Worm (Caenorhabditis elegans) whole organism, L2 larva: ENCODE measurements around the gene ssp-35.

ENCODE experiments used
- C34F6.9 ChIP-seq: fragments of 150-350 bp; optimal IDR thresholded peaks from 2 replicates; lab custom pipeline; 2014; ENCODE audit warnings: missing biosample characterization, missing genetic modification characterization
- F13H6.1 ChIP-seq: sonication (generic microtip); optimal IDR thresholded peaks from 2 replicates; lab custom pipeline; 2016; ENCODE audit warnings: missing genetic modification characterization, missing compliant biosample characterization
- alr-1 ChIP-seq: fragments of 150-350 bp; optimal IDR thresholded peaks from 2 replicates; lab custom pipeline; 2014; ENCODE audit warnings: missing biosample characterization, missing genetic modification characterization
- aly-2 ChIP-seq: fragments of 150-350 bp; optimal IDR thresholded peaks from 2 replicates; lab custom pipeline; 2014; ENCODE audit warnings: missing biosample characterization, missing genetic modification characterization
- lsy-2 ChIP-seq, 2 experiments: fragments of 150-350 bp in 1 of 2; sonication (generic microtip) in 1 of 2; optimal IDR thresholded peaks; 2 replicates each; lab custom pipeline; 2014 to 2017; ENCODE audit warnings: missing biosample characterization in 2 of 2, missing genetic modification characterization in 2 of 2
- mab-5 ChIP-seq: fragments of 150-350 bp; optimal IDR thresholded peaks from 2 replicates; lab custom pipeline; 2014; ENCODE audit warnings: missing biosample characterization, missing genetic modification characterization
- mdl-1 ChIP-seq, 2 experiments: fragments of 150-350 bp in 1 of 2; sonication (generic microtip) in 1 of 2; optimal IDR thresholded peaks; 2 replicates each; lab custom pipeline; 2017; ENCODE audit warnings: missing biosample characterization in 2 of 2, missing genetic modification characterization in 2 of 2
- nhr-11 ChIP-seq: fragments of 150-350 bp; optimal IDR thresholded peaks from 2 replicates; lab custom pipeline; 2014; ENCODE audit warnings: missing biosample characterization, missing genetic modification characterization
- nhr-12 ChIP-seq: fragments of 150-350 bp; optimal IDR thresholded peaks from 2 replicates; lab custom pipeline; 2014; ENCODE audit warnings: missing biosample characterization, missing genetic modification characterization
- nhr-23 ChIP-seq: fragments of 150-350 bp; optimal IDR thresholded peaks from 2 replicates; lab custom pipeline; 2014; ENCODE audit warnings: missing biosample characterization, missing genetic modification reagents, missing genetic modification characterization
- skn-1 ChIP-seq: sonication (generic microtip); optimal IDR thresholded peaks from 2 replicates; lab custom pipeline; 2017; ENCODE audit warnings: missing biosample characterization, missing genetic modification characterization
- unc-39 ChIP-seq: fragments of 150-350 bp; optimal IDR thresholded peaks from 2 replicates; lab custom pipeline; 2014; ENCODE audit warnings: missing biosample characterization, missing genetic modification characterization

- no peak for TF ChIP-seq nhr-12 (tag; lab: Kevin White, UChicago)
- no peak for TF ChIP-seq mab-5 (tag; lab: Kevin White, UChicago)
- TF ChIP-seq lsy-2 (tag; optimal IDR thresholded peaks at IDR 0.05; lab: Kevin White, UChicago): no peak
- no peak for TF ChIP-seq mdl-1 (tag; optimal IDR thresholded peaks at IDR 0.05; lab: Kevin White, UChicago)
- no peak for TF ChIP-seq F13H6.1 (tag; lab: Kevin White, UChicago)
- no peak for TF ChIP-seq alr-1 (tag; lab: Kevin White, UChicago)
- TF ChIP-seq skn-1 (tag; lab: Kevin White, UChicago): no peak
- TF ChIP-seq nhr-23: no peak
- no peak for TF ChIP-seq unc-39 (tag; lab: Kevin White, UChicago)
- no peak for TF ChIP-seq nhr-11 (tag; lab: Kevin White, UChicago)
- no peak for TF ChIP-seq C34F6.9 (tag; lab: Kevin White, UChicago)
- TF ChIP-seq aly-2: no peak
Measured at ce11 chrV:12258922-12259321, 4.7 kb downstream of the ssp-35 start, which contains the start of gene ugt-56.
